Fruit fly (Drosophila melanogaster) whole organism, embryonic: Measurements from ENCODE around the gene CG42711.
A peak's percentile ranks its signal among the peaks of the same experiment; 100 is the strongest.

Experiments
- Abd-B ChIP-seq: fragments of 200-800 bp; sonication (Bioruptor generic); optimal IDR thresholded peaks from 2 replicates; lab custom pipeline; 2018; ENCODE audit warnings: missing biosample characterization, mild to moderate bottlenecking, missing genetic modification characterization, moderate library complexity
- Blimp-1 ChIP-seq: fragments of 200-800 bp; sonication (Bioruptor generic); optimal IDR thresholded peaks from 3 replicates; lab custom pipeline; 2018; ENCODE audit warnings: missing biosample characterization, missing genetic modification characterization, mild to moderate bottlenecking, moderate library complexity, missing genetic modification reagents
- CG1024 ChIP-seq: fragments of 200-800 bp; sonication (Bioruptor generic); IDR thresholded peaks from 2 replicates; pipeline ENCODE4 v1.3.6; 2022; ENCODE audit warnings: missing biosample characterization, missing genetic modification characterization
- CG10543 ChIP-seq: fragments of 200-800 bp; sonication (Bioruptor generic); optimal IDR thresholded peaks from 3 replicates; lab custom pipeline; 2017; ENCODE audit warnings: missing biosample characterization, mild to moderate bottlenecking, missing genetic modification characterization, moderate library complexity
- CG11456 ChIP-seq: fragments of 200-800 bp; sonication (Bioruptor generic); IDR thresholded peaks from 3 replicates; pipeline ENCODE4 v1.3.6; 2022; ENCODE audit warnings: missing biosample characterization, missing genetic modification characterization
- CG16863 ChIP-seq: fragments of 200-800 bp; sonication (Bioruptor generic); optimal IDR thresholded peaks from 3 replicates; lab custom pipeline; 2016; ENCODE audit warnings: missing biosample characterization, missing genetic modification characterization
- CG18011 ChIP-seq: fragments of 200-800 bp; sonication (Bioruptor generic); optimal IDR thresholded peaks from 2 replicates; lab custom pipeline; 2017; ENCODE audit warnings: missing biosample characterization, missing genetic modification characterization, mild to moderate bottlenecking, moderate library complexity, missing genotype
- CG34376 ChIP-seq: fragments of 200-800 bp; sonication (Bioruptor generic); optimal IDR thresholded peaks from 2 replicates; lab custom pipeline; 2018; ENCODE audit warnings: missing biosample characterization, mild to moderate bottlenecking, missing genetic modification characterization
- CG4730 ChIP-seq: fragments of 200-800 bp; sonication (Bioruptor generic); IDR thresholded peaks from 2 replicates; pipeline ENCODE4 v1.3.6; 2022; ENCODE audit warnings: missing biosample characterization, missing genetic modification characterization
- CG5953 ChIP-seq: fragments of 200-800 bp; sonication (Bioruptor generic); IDR thresholded peaks from 2 replicates; pipeline ENCODE4 v1.3.6; 2022; ENCODE audit warnings: missing biosample characterization, missing genetic modification characterization
- CG6854 ChIP-seq: fragments of 200-800 bp; sonication (Bioruptor generic); optimal IDR thresholded peaks from 3 replicates; lab custom pipeline; 2017; ENCODE audit warnings: missing biosample characterization, mild to moderate bottlenecking, missing genetic modification characterization
- CG7786 ChIP-seq: fragments of 200-800 bp; sonication (Bioruptor generic); optimal IDR thresholded peaks from 2 replicates; lab custom pipeline; 2016; ENCODE audit warnings: missing biosample characterization, missing genetic modification characterization
- CG7963 ChIP-seq: fragments of 200-800 bp; sonication (Bioruptor generic); IDR thresholded peaks from 3 replicates; pipeline ENCODE4 v1.3.6; 2022; ENCODE audit warnings: missing biosample characterization, missing genetic modification characterization; ENCODE audit not compliant: partially characterized antibody
- Dbx ChIP-seq: fragments of 200-800 bp; sonication (Bioruptor generic); IDR thresholded peaks from 3 replicates; pipeline ENCODE4 v1.3.6; 2022; ENCODE audit warnings: missing biosample characterization, missing genetic modification characterization
- Doc3 ChIP-seq: fragments of 200-800 bp; sonication (Bioruptor generic); IDR thresholded peaks from 3 replicates; pipeline ENCODE4 v1.3.6; 2022; ENCODE audit warnings: missing biosample characterization, missing genetic modification characterization; ENCODE audit not compliant: partially characterized antibody
- Drgx ChIP-seq: fragments of 200-800 bp; sonication (Bioruptor generic); IDR thresholded peaks from 2 replicates; pipeline ENCODE4 v1.3.6; 2022; ENCODE audit warnings: missing biosample characterization, missing genetic modification characterization
- Eip74EF ChIP-seq, 2 experiments: fragments of 200-800 bp in 1 of 2; fragments of >200 bp in 1 of 2; sonication (Bioruptor generic) in 1 of 2; optimal IDR thresholded peaks; 2 replicates each; lab custom pipeline; 2017 to 2019; ENCODE audit warnings: missing biosample characterization in 2 of 2, missing genetic modification characterization in 2 of 2, mild to moderate bottlenecking in 1 of 2, moderate library complexity in 1 of 2
- Ets65A ChIP-seq: fragments of 200-800 bp; sonication (Bioruptor generic); peaks from one replicate; lab custom pipeline; 2016; ENCODE audit warnings: missing biosample characterization, missing genetic modification characterization
- Fer3 ChIP-seq: fragments of 200-800 bp; sonication (Bioruptor generic); optimal IDR thresholded peaks from 2 replicates; lab custom pipeline; 2018; ENCODE audit warnings: missing biosample characterization, mild to moderate bottlenecking, missing genetic modification characterization, moderate library complexity
- HLH54F ChIP-seq: fragments of 200-800 bp; sonication (Bioruptor generic); optimal IDR thresholded peaks from 3 replicates; lab custom pipeline; 2016; ENCODE audit warnings: missing biosample characterization, missing genetic modification characterization
- Lpt ChIP-seq: fragments of >200 bp; optimal IDR thresholded peaks from 2 replicates; lab custom pipeline; 2018; ENCODE audit warnings: missing biosample characterization, missing genetic modification characterization
- Max ChIP-seq: fragments of 200-800 bp; sonication (Bioruptor generic); optimal IDR thresholded peaks from 2 replicates; lab custom pipeline; 2016; ENCODE audit warnings: missing biosample characterization, mild to moderate bottlenecking, missing genetic modification characterization
- Optix ChIP-seq: fragments of 200-800 bp; sonication (Bioruptor generic); IDR thresholded peaks from 3 replicates; pipeline ENCODE4 v1.3.6; 2022; ENCODE audit warnings: missing biosample characterization, missing genetic modification characterization
- Pdp1 ChIP-seq, 2 experiments: fragments of 200-800 bp; sonication (Bioruptor generic); optimal IDR thresholded peaks; 3 replicates each; lab custom pipeline; 2016; ENCODE audit warnings: missing biosample characterization in 2 of 2, missing genetic modification characterization in 2 of 2, mild to moderate bottlenecking in 1 of 2, moderate library complexity in 1 of 2
- Rfx ChIP-seq: fragments of 200-800 bp; sonication (Bioruptor generic); IDR thresholded peaks from 2 replicates; pipeline ENCODE4 v1.3.6; 2022; ENCODE audit warnings: missing biosample characterization, missing genetic modification characterization
- ase ChIP-seq: fragments of 200-800 bp; sonication (Bioruptor generic); IDR thresholded peaks from 3 replicates; pipeline ENCODE4 v1.3.6; 2022; ENCODE audit warnings: missing biosample characterization, missing genetic modification characterization
- az2 ChIP-seq: fragments of 200-800 bp; sonication (Bioruptor generic); optimal IDR thresholded peaks from 3 replicates; lab custom pipeline; 2016; ENCODE audit warnings: missing biosample characterization, missing genetic modification characterization
- ci ChIP-seq: fragments of 200-800 bp; sonication (Bioruptor generic); IDR thresholded peaks from 3 replicates; pipeline ENCODE4 v1.3.6; 2022; ENCODE audit warnings: missing biosample characterization, missing genetic modification characterization
- dimm ChIP-seq: fragments of 200-800 bp; sonication (Bioruptor generic); IDR thresholded peaks from 2 replicates; pipeline ENCODE4 v1.3.6; 2022; ENCODE audit warnings: missing biosample characterization, missing genetic modification characterization
- dysf ChIP-seq: fragments of 200-800 bp; sonication (Bioruptor generic); IDR thresholded peaks from 3 replicates; pipeline ENCODE4 v1.3.6; 2022; ENCODE audit warnings: missing biosample characterization, missing genetic modification characterization
- ewg ChIP-seq: fragments of 200-800 bp; sonication (Bioruptor generic); optimal IDR thresholded peaks from 3 replicates; lab custom pipeline; 2017; ENCODE audit warnings: mild to moderate bottlenecking, missing biosample characterization, missing genetic modification reagents, missing genetic modification characterization
- fd3F ChIP-seq: fragments of 200-800 bp; sonication (Bioruptor generic); optimal IDR thresholded peaks from 2 replicates; lab custom pipeline; 2018; ENCODE audit warnings: missing biosample characterization, mild to moderate bottlenecking, missing genetic modification characterization, moderate library complexity
- gem ChIP-seq: fragments of 200-800 bp; sonication (Bioruptor generic); optimal IDR thresholded peaks from 2 replicates; lab custom pipeline; 2019; ENCODE audit warnings: missing biosample characterization, mild to moderate bottlenecking, missing genetic modification characterization, moderate library complexity
- hkb ChIP-seq, 2 experiments: fragments of 200-800 bp in 1 of 2; fragments of >200 bp in 1 of 2; sonication (Bioruptor generic) in 1 of 2; IDR thresholded peaks in 1 of 2; optimal IDR thresholded peaks in 1 of 2; 2 replicates each; pipeline versions ENCODE4 v1.3.6 to Lab custom; 2017 to 2022; ENCODE audit warnings: missing biosample characterization in 1 of 2, missing genetic modification characterization in 1 of 2
- lbe ChIP-seq: fragments of 200-800 bp; sonication (Bioruptor generic); optimal IDR thresholded peaks from 2 replicates; lab custom pipeline; 2016; ENCODE audit warnings: missing biosample characterization, mild to moderate bottlenecking, missing genetic modification characterization
- slbo ChIP-seq: fragments of 200-800 bp; sonication (Bioruptor generic); IDR thresholded peaks from 2 replicates; pipeline ENCODE4 v1.3.6; 2022; ENCODE audit warnings: missing biosample characterization, missing genetic modification characterization
- ssp ChIP-seq: fragments of 200-800 bp; sonication (Bioruptor generic); IDR thresholded peaks from 2 replicates; pipeline ENCODE4 v1.3.6; 2022; ENCODE audit warnings: missing biosample characterization, missing genetic modification characterization
- stwl ChIP-seq: fragments of 200-800 bp; sonication (Bioruptor generic); optimal IDR thresholded peaks from 3 replicates; lab custom pipeline; 2018; ENCODE audit warnings: missing biosample characterization, mild to moderate bottlenecking, missing genetic modification characterization, moderate library complexity
- sug ChIP-seq: fragments of 200-800 bp; optimal IDR thresholded peaks from 2 replicates; lab custom pipeline; 2019; ENCODE audit warnings: missing biosample characterization, mild to moderate bottlenecking, missing genetic modification characterization, moderate library complexity
- tup ChIP-seq: fragments of 200-800 bp; sonication (Bioruptor generic); optimal IDR thresholded peaks from 2 replicates; lab custom pipeline; 2016; ENCODE audit warnings: missing biosample characterization, mild to moderate bottlenecking, missing genetic modification characterization, moderate library complexity

CG42711 gene

dm6 chr2L:13966732-13967316 is 35.7 kb upstream of the CG42711 start, which contains the start of gene NimB2:
NimB2 (minus strand) TSS chr2L:13967018.
- peak in 1 of 2 experiments; percentile 14 for TF ChIP-seq Pdp1 (GFP tag; optimal IDR thresholded peaks at IDR 0.05; lab: Kevin White, UChicago)
- TF ChIP-seq sug: peak; percentile 19
- peak; percentile 21 for TF ChIP-seq CG10543 (GFP tag; lab: Kevin White, UChicago)
- TF ChIP-seq fd3F: no peak
- no peak for TF ChIP-seq Lpt (GFP tag; lab: Kevin White, UChicago)
- TF ChIP-seq CG34376: peak; percentile 81

- TF ChIP-seq Pdp1 (GFP tag; optimal IDR thresholded peaks at IDR 0.05; lab: Kevin White, UChicago) (no peak), Ets65A (GFP tag; lab: Kevin White, UChicago) (peak; percentile 67)
These were observed 32.4 kb upstream of the CG42711 start, which contains the start of gene NimB1 for dm6 chr2L:13963467-13964122. NimB1 (plus strand) TSS chr2L:13963507.

- TF ChIP-seq stwl (tag; lab: Kevin White, UChicago) (peak; percentile 50), CG18011 (GFP tag; lab: Kevin White, UChicago) (peak; percentile 95), Abd-B (peak; percentile 27), Optix (GFP tag; lab: Robert Waterston, UW) (0 out of 3 replicates have a peak, but pooled peaks have one; percentile 10), CG11456 (GFP tag; lab: Robert Waterston, UW) (0 out of 3 replicates have a peak, but pooled peaks have one; percentile 4), hkb (optimal IDR thresholded peaks at IDR 0.05; lab: Kevin White, UChicago) (no peak), hkb (GFP tag; IDR thresholded peaks at IDR 0.05; lab: Robert Waterston, UW) (no peak), CG1024 (GFP tag; lab: Robert Waterston, UW) (no peak)
These were observed 29.2 kb upstream of the CG42711 start for dm6 chr2L:13960399-13960798.

dm6 chr2L:13957239-13957638 is 26.1 kb upstream of the CG42711 start, which contains the start of gene NimA:
NimA (plus strand) TSS chr2L:13957539.
- TF ChIP-seq Blimp-1 (GFP tag; lab: Kevin White, UChicago): peak; percentile 17
- 0 out of 2 replicates have a peak, but pooled peaks have one; percentile 21 for TF ChIP-seq Drgx (GFP tag; lab: Robert Waterston, UW)
- TF ChIP-seq Rfx: no peak

dm6 chr2L:13955775-13956174 is 24.6 kb upstream of the CG42711 start:
- TF ChIP-seq Max: no peak
- no peak for TF ChIP-seq Dbx (GFP tag; lab: Robert Waterston, UW)
- TF ChIP-seq Eip74EF (GFP tag; optimal IDR thresholded peaks at IDR 0.05; lab: Kevin White, UChicago): no peak
- no peak for TF ChIP-seq az2
- TF ChIP-seq CG4730 (GFP tag; lab: Robert Waterston, UW): peak; percentile 10; the same call in 1 of the 2 replicates
- TF ChIP-seq ase (GFP tag; lab: Robert Waterston, UW): 0 out of 3 replicates have a peak, but pooled peaks have one; percentile 42
- 0 out of 3 replicates have a peak, but pooled peaks have one; percentile 21 for TF ChIP-seq ci
- TF ChIP-seq CG7963 (GFP tag; lab: Robert Waterston, UW): no peak
- TF ChIP-seq dysf (GFP tag; lab: Robert Waterston, UW): no peak
- TF ChIP-seq tup (GFP tag; lab: Kevin White, UChicago): no peak
- no peak for TF ChIP-seq Fer3 (tag; lab: Kevin White, UChicago)
- no peak for TF ChIP-seq CG6854 (GFP tag; lab: Kevin White, UChicago)
- no peak for TF ChIP-seq dimm
- TF ChIP-seq lbe (GFP tag; lab: Kevin White, UChicago): peak; percentile 96
- no peak for TF ChIP-seq CG7786
- peak; percentile 31 for TF ChIP-seq Blimp-1 (GFP tag; lab: Kevin White, UChicago)
- TF ChIP-seq CG16863 (GFP tag; lab: Kevin White, UChicago): peak; percentile 6
- TF ChIP-seq ewg: no peak
- peak; percentile 97 for TF ChIP-seq Drgx (GFP tag; lab: Robert Waterston, UW)
- no peak for TF ChIP-seq Doc3 (GFP tag; lab: Robert Waterston, UW)
- TF ChIP-seq slbo (GFP tag; lab: Robert Waterston, UW): 0 out of 2 replicates have a peak, but pooled peaks have one; percentile 10
- no peak for TF ChIP-seq ssp
- TF ChIP-seq HLH54F (GFP tag; lab: Kevin White, UChicago): no peak
- TF ChIP-seq gem (tag; lab: Kevin White, UChicago): no peak
- no peak for TF ChIP-seq CG5953 (GFP tag; lab: Robert Waterston, UW)
